Worm (Caenorhabditis elegans) whole organism, L2 larva: Measurements from ENCODE around the gene ant-1.1.

Experiments used
- C34F6.9 ChIP-seq: fragments of 150-350 bp; optimal IDR thresholded peaks from 2 replicates; lab custom pipeline; 2014; ENCODE audit warnings: missing biosample characterization, missing genetic modification characterization
- F13H6.1 ChIP-seq: sonication (generic microtip); optimal IDR thresholded peaks from 2 replicates; lab custom pipeline; 2016; ENCODE audit warnings: missing genetic modification characterization, missing compliant biosample characterization
- R02D3.7 ChIP-seq: fragments of 150-350 bp; optimal IDR thresholded peaks from 2 replicates; lab custom pipeline; 2014; ENCODE audit warnings: missing biosample characterization, missing genetic modification characterization
- Y55F3AM.14 ChIP-seq: fragments of 200-800 bp; sonication (Bioruptor generic); optimal IDR thresholded peaks from 2 replicates; lab custom pipeline; 2018; ENCODE audit warnings: mild to moderate bottlenecking, missing genetic modification characterization, missing compliant biosample characterization
- alr-1 ChIP-seq: fragments of 150-350 bp; optimal IDR thresholded peaks from 2 replicates; lab custom pipeline; 2014; ENCODE audit warnings: missing biosample characterization, missing genetic modification characterization
- ama-1 ChIP-seq: fragments of 150-350 bp; optimal IDR thresholded peaks from 2 replicates; lab custom pipeline; 2018; ENCODE audit warnings: inconsistent platforms
- blmp-1 ChIP-seq: sonication (generic microtip); optimal IDR thresholded peaks from 2 replicates; lab custom pipeline; 2017; ENCODE audit warnings: missing genetic modification characterization, mild to moderate bottlenecking, missing compliant biosample characterization, antibody characterized with exemption, moderate library complexity; ENCODE audit not compliant: insufficient read depth
- ceh-16 ChIP-seq: fragments of 150-350 bp; optimal IDR thresholded peaks from 2 replicates; lab custom pipeline; 2014; ENCODE audit warnings: missing biosample characterization, missing genetic modification characterization
- ceh-82 ChIP-seq: fragments of 150-350 bp; optimal IDR thresholded peaks from 2 replicates; lab custom pipeline; 2014; ENCODE audit warnings: missing biosample characterization, missing genetic modification characterization
- crh-2 ChIP-seq: sonication (generic microtip); optimal IDR thresholded peaks from 2 replicates; lab custom pipeline; 2017; ENCODE audit warnings: missing biosample characterization, missing genetic modification characterization
- dmd-4 ChIP-seq: sonication (generic microtip); optimal IDR thresholded peaks from 2 replicates; lab custom pipeline; 2017; ENCODE audit warnings: missing biosample characterization, missing genetic modification characterization
- egl-27 ChIP-seq: sonication (generic microtip); optimal IDR thresholded peaks from 3 replicates; lab custom pipeline; 2017; ENCODE audit warnings: missing biosample characterization, missing genetic modification reagents, missing genetic modification characterization
- elt-1 ChIP-seq: fragments of 150-350 bp; optimal IDR thresholded peaks from 2 replicates; lab custom pipeline; 2014; ENCODE audit warnings: missing biosample characterization, missing genetic modification characterization
- elt-3 ChIP-seq: sonication (generic microtip); optimal IDR thresholded peaks from 2 replicates; lab custom pipeline; 2017; ENCODE audit warnings: missing biosample characterization, missing genetic modification characterization
- fos-1 ChIP-seq: fragments of 150-350 bp; optimal IDR thresholded peaks from 2 replicates; lab custom pipeline; 2014; ENCODE audit warnings: missing biosample characterization, missing genetic modification characterization
- gmeb-1 ChIP-seq: fragments of 150-350 bp; optimal IDR thresholded peaks from 2 replicates; lab custom pipeline; 2014; ENCODE audit warnings: missing biosample characterization, missing genetic modification characterization
- lin-13 ChIP-seq: fragments of 150-350 bp; optimal IDR thresholded peaks from 2 replicates; lab custom pipeline; 2014; ENCODE audit warnings: missing biosample characterization, missing genetic modification reagents, missing genetic modification characterization
- lin-39 ChIP-seq: fragments of 150-350 bp; optimal IDR thresholded peaks from 2 replicates; lab custom pipeline; 2014; ENCODE audit warnings: missing biosample characterization, missing genetic modification reagents, missing genetic modification characterization
- lsy-2 ChIP-seq, 2 experiments: fragments of 150-350 bp in 1 of 2; sonication (generic microtip) in 1 of 2; optimal IDR thresholded peaks; 2 replicates each; lab custom pipeline; 2014 to 2017; ENCODE audit warnings: missing biosample characterization in 2 of 2, missing genetic modification characterization in 2 of 2
- mab-5 ChIP-seq: fragments of 150-350 bp; optimal IDR thresholded peaks from 2 replicates; lab custom pipeline; 2014; ENCODE audit warnings: missing biosample characterization, missing genetic modification characterization
- mbf-1 ChIP-seq: sonication (generic microtip); optimal IDR thresholded peaks from 2 replicates; lab custom pipeline; 2017; ENCODE audit warnings: missing biosample characterization, missing genetic modification characterization
- mdl-1 ChIP-seq, 2 experiments: fragments of 150-350 bp in 1 of 2; sonication (generic microtip) in 1 of 2; optimal IDR thresholded peaks; 2 replicates each; lab custom pipeline; 2017; ENCODE audit warnings: missing biosample characterization in 2 of 2, missing genetic modification characterization in 2 of 2
- nhr-10 ChIP-seq: sonication (generic microtip); optimal IDR thresholded peaks from 2 replicates; lab custom pipeline; 2017; ENCODE audit warnings: missing biosample characterization, missing genetic modification characterization
- nhr-12 ChIP-seq: fragments of 150-350 bp; optimal IDR thresholded peaks from 2 replicates; lab custom pipeline; 2014; ENCODE audit warnings: missing biosample characterization, missing genetic modification characterization
- nhr-129 ChIP-seq: fragments of 150-350 bp; optimal IDR thresholded peaks from 2 replicates; lab custom pipeline; 2014; ENCODE audit warnings: missing biosample characterization, missing genetic modification characterization
- nhr-21 ChIP-seq: fragments of 150-350 bp; optimal IDR thresholded peaks from 2 replicates; lab custom pipeline; 2014; ENCODE audit warnings: missing biosample characterization, missing genetic modification characterization
- nhr-23 ChIP-seq: fragments of 150-350 bp; optimal IDR thresholded peaks from 2 replicates; lab custom pipeline; 2014; ENCODE audit warnings: missing biosample characterization, missing genetic modification reagents, missing genetic modification characterization
- nhr-25 ChIP-seq: fragments of 150-350 bp; sonication (generic microtip); optimal IDR thresholded peaks from 3 replicates; lab custom pipeline; 2014; ENCODE audit warnings: missing biosample characterization, missing genetic modification characterization
- nhr-6 ChIP-seq: fragments of 150-350 bp; optimal IDR thresholded peaks from 2 replicates; lab custom pipeline; 2014; ENCODE audit warnings: missing biosample characterization, missing genetic modification characterization
- peb-1 ChIP-seq: fragments of 150-350 bp; optimal IDR thresholded peaks from 2 replicates; lab custom pipeline; 2014; ENCODE audit warnings: missing biosample characterization, missing genetic modification characterization
- sem-4 ChIP-seq: fragments of 150-350 bp; optimal IDR thresholded peaks from 2 replicates; lab custom pipeline; 2014; ENCODE audit warnings: missing biosample characterization, missing genetic modification reagents, missing genetic modification characterization
- skn-1 ChIP-seq: sonication (generic microtip); optimal IDR thresholded peaks from 2 replicates; lab custom pipeline; 2017; ENCODE audit warnings: missing biosample characterization, missing genetic modification characterization
- sma-3 ChIP-seq: sonication (generic microtip); optimal IDR thresholded peaks from 2 replicates; lab custom pipeline; 2016; ENCODE audit warnings: missing genetic modification reagents, missing genetic modification characterization, missing compliant biosample characterization
- sma-9 ChIP-seq, 2 experiments: fragments of 150-350 bp in 1 of 2; sonication (generic microtip) in 1 of 2; optimal IDR thresholded peaks; 2 replicates each; lab custom pipeline; 2014 to 2016; ENCODE audit warnings: missing genetic modification characterization in 2 of 2, mild to moderate bottlenecking in 1 of 2, missing biosample characterization in 1 of 2, missing compliant biosample characterization in 1 of 2, missing genetic modification reagents in 1 of 2, moderate library complexity in 1 of 2
- snpc-4 ChIP-seq: fragments of 150-350 bp; optimal IDR thresholded peaks from 2 replicates; lab custom pipeline; 2014; ENCODE audit warnings: missing biosample characterization, missing genetic modification characterization
- unc-39 ChIP-seq: fragments of 150-350 bp; optimal IDR thresholded peaks from 2 replicates; lab custom pipeline; 2014; ENCODE audit warnings: missing biosample characterization, missing genetic modification characterization
- unc-55 ChIP-seq: fragments of 150-350 bp; sonication (generic microtip); optimal IDR thresholded peaks from 3 replicates; lab custom pipeline; 2014; ENCODE audit warnings: missing biosample characterization, missing genetic modification reagents, missing genetic modification characterization
- unc-62 ChIP-seq: fragments of 150-350 bp; optimal IDR thresholded peaks from 2 replicates; lab custom pipeline; 2014; ENCODE audit warnings: missing biosample characterization, missing genetic modification reagents, missing genetic modification characterization
- zag-1 ChIP-seq: fragments of 150-350 bp; optimal IDR thresholded peaks from 2 replicates; lab custom pipeline; 2014; ENCODE audit warnings: missing biosample characterization, missing genetic modification characterization
- ztf-11 ChIP-seq: sonication (generic microtip); optimal IDR thresholded peaks from 2 replicates; lab custom pipeline; 2017; ENCODE audit warnings: missing biosample characterization, missing genetic modification characterization

ant-1.1 gene

ce11 chrIII:13418975-13419374 is 44.0 kb upstream of the ant-1.1 start:
- no peak for TF ChIP-seq nhr-25 (tag; lab: Kevin White, UChicago)
- no peak for TF ChIP-seq skn-1 (tag; lab: Kevin White, UChicago)
- no peak for TF ChIP-seq unc-62 (GFP tag; lab: Kevin White, UChicago)
- TF ChIP-seq ama-1 (lab: Kevin White, UChicago): no peak
- TF ChIP-seq egl-27: no peak
- no peak for TF ChIP-seq dmd-4 (tag; lab: Kevin White, UChicago)
- TF ChIP-seq lin-39 (tag; lab: Kevin White, UChicago): no peak
- TF ChIP-seq, all 48 proteins: peak for 0

ce11 chrIII:13423414-13423813 is 39.5 kb upstream of the ant-1.1 start, which contains the start of gene exo-1:
Gene exo-1 (plus strand): TSS chrIII:13423514.
- TF ChIP-seq zag-1 (peak; percentile 1), elt-3 (no peak), mab-5 (tag; lab: Kevin White, UChicago) (no peak), nhr-12 (tag; lab: Kevin White, UChicago) (no peak), skn-1 (tag; lab: Kevin White, UChicago) (no peak), blmp-1 (tag; lab: Kevin White, UChicago) (peak; percentile 21), sem-4 (tag; lab: Kevin White, UChicago) (no peak), peb-1 (tag; lab: Kevin White, UChicago) (no peak), gmeb-1 (tag; lab: Kevin White, UChicago) (peak; percentile 91), ztf-11 (tag; lab: Kevin White, UChicago) (no peak), nhr-10 (tag; lab: Kevin White, UChicago) (no peak), sma-9 (GFP tag; optimal IDR thresholded peaks at IDR 0.05; lab: Kevin White, UChicago) (peak; percentile 26), sma-9 (tag; optimal IDR thresholded peaks at IDR 0.05; lab: Kevin White, UChicago) (no peak), nhr-25 (tag; lab: Kevin White, UChicago) (peak; percentile 63), nhr-6 (no peak), sma-3 (GFP tag; lab: Kevin White, UChicago) (peak; percentile 70), lin-13 (GFP tag; lab: Kevin White, UChicago) (peak; percentile 75), mbf-1 (tag; lab: Kevin White, UChicago) (no peak), ceh-82 (no peak), crh-2 (tag; lab: Kevin White, UChicago) (peak; percentile 66), nhr-129 (tag; lab: Kevin White, UChicago) (peak; percentile 70), unc-39 (tag; lab: Kevin White, UChicago) (no peak), mdl-1 (tag; optimal IDR thresholded peaks at IDR 0.05; lab: Kevin White, UChicago) (no peak), ceh-16 (no peak), nhr-23 (no peak), C34F6.9 (tag; lab: Kevin White, UChicago) (peak; percentile 41), snpc-4 (tag; lab: Kevin White, UChicago) (peak; percentile 53), fos-1 (tag; lab: Kevin White, UChicago) (peak; percentile 63), lsy-2 (tag; optimal IDR thresholded peaks at IDR 0.05; lab: Kevin White, UChicago) (peak in 1 of 2 experiments; percentile 77), alr-1 (tag; lab: Kevin White, UChicago) (no peak), nhr-21 (tag; lab: Kevin White, UChicago) (no peak), elt-1 (no peak), dmd-4 (tag; lab: Kevin White, UChicago) (no peak), unc-62 (GFP tag; lab: Kevin White, UChicago) (no peak), unc-55 (GFP tag; lab: Kevin White, UChicago) (peak; percentile 87)

- TF ChIP-seq sem-4 (tag; lab: Kevin White, UChicago): no peak
- TF ChIP-seq gmeb-1 (tag; lab: Kevin White, UChicago): peak; percentile 56
- TF ChIP-seq unc-55 (GFP tag; lab: Kevin White, UChicago): peak; percentile 25
- peak; percentile 75 for TF ChIP-seq crh-2 (tag; lab: Kevin White, UChicago)
- TF ChIP-seq lsy-2 (tag; optimal IDR thresholded peaks at IDR 0.05; lab: Kevin White, UChicago): peak in 1 of 2 experiments; percentile 62
- TF ChIP-seq C34F6.9 (tag; lab: Kevin White, UChicago): peak; percentile 51
- TF ChIP-seq, all 48 proteins: peak for 5
These were observed 36.9 kb upstream of the ant-1.1 start, which contains the start of gene cope-1 for ce11 chrIII:13426036-13426435. Gene cope-1 (plus strand): TSS chrIII:13426264.

ce11 chrIII:13427817-13428216 is 35.1 kb upstream of the ant-1.1 start:
- no peak for TF ChIP-seq ztf-11 (tag; lab: Kevin White, UChicago)
- no peak for TF ChIP-seq blmp-1 (tag; lab: Kevin White, UChicago)
- TF ChIP-seq mdl-1 (tag; optimal IDR thresholded peaks at IDR 0.05; lab: Kevin White, UChicago): no peak
- no peak for TF ChIP-seq unc-62 (GFP tag; lab: Kevin White, UChicago)
- no peak for TF ChIP-seq egl-27
- no peak for TF ChIP-seq gmeb-1 (tag; lab: Kevin White, UChicago)
- no peak for TF ChIP-seq alr-1 (tag; lab: Kevin White, UChicago)
- TF ChIP-seq F13H6.1: no peak
- no peak for TF ChIP-seq sem-4 (tag; lab: Kevin White, UChicago)
- TF ChIP-seq snpc-4 (tag; lab: Kevin White, UChicago): no peak
- no peak for TF ChIP-seq nhr-12 (tag; lab: Kevin White, UChicago)
- TF ChIP-seq unc-55 (GFP tag; lab: Kevin White, UChicago): no peak
- TF ChIP-seq Y55F3AM.14 (GFP tag; lab: Kevin White, UChicago): no peak
- no peak for TF ChIP-seq fos-1 (tag; lab: Kevin White, UChicago)
- TF ChIP-seq nhr-21 (tag; lab: Kevin White, UChicago): no peak
- TF ChIP-seq zag-1: no peak
- no peak for TF ChIP-seq ama-1 (lab: Kevin White, UChicago)
- no peak for TF ChIP-seq sma-3 (GFP tag; lab: Kevin White, UChicago)
- no peak for TF ChIP-seq R02D3.7
- TF ChIP-seq ceh-82: no peak
